Worm (Caenorhabditis elegans): ENCODE results near the gene F48E8.4.

The F48E8.4 gene

DNA sequence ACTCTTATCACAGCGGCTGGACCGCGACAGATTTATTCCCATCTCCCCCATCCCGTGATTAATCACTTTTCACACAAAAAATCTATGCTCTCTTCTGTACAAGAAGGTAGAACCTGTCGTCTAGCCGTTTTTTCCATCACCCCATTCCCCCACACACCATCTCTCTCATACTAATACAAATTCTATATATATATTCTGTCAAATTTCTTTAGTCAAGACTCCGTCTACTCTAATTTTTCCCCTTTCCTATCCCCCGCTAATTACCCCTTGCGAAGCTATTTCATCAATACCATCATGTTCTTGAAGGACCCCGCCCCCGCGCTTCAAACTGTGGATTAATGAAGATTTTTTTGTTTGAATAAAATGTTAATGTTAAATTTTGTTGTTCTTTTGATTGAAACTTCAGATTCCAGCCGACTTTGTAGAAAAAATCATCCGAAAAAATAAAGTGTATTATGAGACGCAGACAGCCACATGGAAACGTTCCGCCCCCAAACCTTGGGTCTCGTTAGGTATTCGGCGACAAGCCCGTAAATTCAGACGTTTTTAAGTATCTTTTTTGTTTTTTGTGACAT lies 52.7 kb downstream of the F48E8.4 start (continued):
- TF ChIP-seq snpc-4 (GFP tag; optimal IDR thresholded peaks at IDR 0.05) (no peak), snpc-4 (tag; optimal IDR thresholded peaks at IDR 0.05) (peak in 1 of 4 experiments; percentile 12), ama-1 (optimal IDR thresholded peaks at IDR 0.05) (peak; percentile 89), ama-1 (GFP tag; optimal IDR thresholded peaks at IDR 0.05) (no peak), lin-26 (GFP tag; IDR thresholded peaks at IDR 0.05) (0 out of 2 replicates have a peak, but pooled peaks have one; percentile 54), ztf-26 (tag; optimal IDR thresholded peaks at IDR 0.05) (peak; percentile 66), B0336.3 (GFP tag; IDR thresholded peaks at IDR 0.05) (peak; percentile 75), ceh-100 (GFP tag; IDR thresholded peaks at IDR 0.05) (no peak), nhr-179 (tag; optimal IDR thresholded peaks at IDR 0.05) (peak; percentile 63), athp-1 (tag; optimal IDR thresholded peaks at IDR 0.05) (peak; percentile 3), Y53G8AR.9 (GFP tag; conservative IDR thresholded peaks at IDR 0.05) (peak; percentile 89; the same call in 1 of the 2 replicates), atf-7 (tag; optimal IDR thresholded peaks at IDR 0.05) (peak; percentile 67), gei-17 (GFP tag; optimal IDR thresholded peaks at IDR 0.05) (peak; percentile 62), pbrm-1 (GFP tag; IDR thresholded peaks at IDR 0.05) (peak; percentile 57; the same call in 1 of the 2 replicates), ztf-3 (GFP tag; optimal IDR thresholded peaks at IDR 0.05) (peak; percentile 48), sea-2 (GFP tag; IDR thresholded peaks at IDR 0.05) (no peak), F57C9.4 (tag; optimal IDR thresholded peaks at IDR 0.05) (peak; percentile 52), chd-7 (tag; optimal IDR thresholded peaks at IDR 0.05) (peak; percentile 65), attf-5 (GFP tag; optimal IDR thresholded peaks at IDR 0.05) (peak; percentile 22), dpff-1 (tag; optimal IDR thresholded peaks at IDR 0.05) (peak; percentile 46), attf-6 (GFP tag; IDR thresholded peaks at IDR 0.05) (no peak), B0261.1 (tag; optimal IDR thresholded peaks at IDR 0.05) (no peak), ekl-4 (GFP tag; IDR thresholded peaks at IDR 0.05) (peak; percentile 85), fkh-3 (tag; optimal IDR thresholded peaks at IDR 0.05) (peak; percentile 37), dox-1 (GFP tag; IDR thresholded peaks at IDR 0.05) (0 out of 2 replicates have a peak, but pooled peaks have one; percentile 19), lir-1 (GFP tag; conservative IDR thresholded peaks at IDR 0.05) (0 out of 2 replicates have a peak, but pooled peaks have one; percentile 12), repo-1 (tag; optimal IDR thresholded peaks at IDR 0.05) (peak; percentile 80), Y56A3A.18 (GFP tag; IDR thresholded peaks at IDR 0.05) (peak; percentile 63), let-526 (GFP tag; IDR thresholded peaks at IDR 0.05) (no peak), somi-1 (GFP tag; optimal IDR thresholded peaks at IDR 0.05) (no peak), die-1 (tag; optimal IDR thresholded peaks at IDR 0.05) (no peak), tbx-9 (tag; optimal IDR thresholded peaks at IDR 0.05; ENCODE audit: borderline replicate concordance) (no peak), hsf-1 (GFP tag; IDR thresholded peaks at IDR 0.05) (0 out of 2 replicates have a peak, but pooled peaks have one; percentile 6), Y67H2A.10 (GFP tag; conservative IDR thresholded peaks at IDR 0.05) (no peak), mcd-1 (GFP tag; IDR thresholded peaks at IDR 0.05) (peak; percentile 37; the same call in 1 of the 2 replicates)

DNA sequence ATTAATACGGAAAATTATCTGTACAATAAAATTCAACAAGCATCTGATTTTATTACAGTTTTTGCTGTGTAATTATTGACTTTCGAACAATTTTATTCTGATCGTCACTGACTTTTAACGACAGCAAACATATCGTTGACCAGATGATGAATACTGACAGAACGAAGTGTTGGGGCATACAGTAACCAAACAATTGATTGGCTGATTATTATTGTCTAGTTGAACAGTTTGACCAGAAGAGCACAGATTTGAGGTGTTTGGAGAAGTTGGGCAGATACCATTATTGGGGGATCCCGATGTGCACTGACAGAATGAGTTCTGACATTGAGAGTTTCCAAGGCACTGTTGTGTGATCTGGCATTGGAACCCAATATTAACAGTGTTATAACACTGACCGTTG lies 53.5 kb downstream of the F48E8.4 start:
- TF ChIP-seq T07F8.4 (tag; optimal IDR thresholded peaks at IDR 0.05) (no peak), F37B4.10 (GFP tag; IDR thresholded peaks at IDR 0.05) (0 out of 2 replicates have a peak, but pooled peaks have one; percentile 76), ekl-4 (GFP tag; IDR thresholded peaks at IDR 0.05) (no peak)

DNA sequence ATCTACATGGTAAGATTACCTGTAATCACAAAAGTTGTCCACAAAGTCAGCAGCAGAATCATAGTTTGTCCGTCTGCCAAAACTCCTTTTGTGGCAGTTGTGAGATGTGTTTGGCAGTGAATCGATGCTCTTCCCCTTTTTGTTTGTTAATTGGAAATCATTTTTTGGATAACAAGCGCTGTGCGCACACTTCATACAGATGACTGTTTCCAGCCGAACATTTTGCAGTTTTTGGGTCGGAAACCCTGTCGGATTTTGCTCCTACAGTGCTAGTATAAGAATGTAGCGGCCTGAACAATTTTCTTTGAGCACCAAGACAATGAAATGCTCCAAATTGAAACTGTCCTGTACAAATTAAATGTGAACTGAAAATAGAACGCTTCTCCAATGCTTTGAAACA lies 55.3 kb downstream of the F48E8.4 start, which contains the start of gene D1044.7:
Gene D1044.7 (minus strand): TSS at position 101 of the 400 bp plus-strand sequence.
- no peak for TF ChIP-seq B0019.2 (GFP tag; conservative IDR thresholded peaks at IDR 0.05)
- no peak for TF ChIP-seq lsl-1 (GFP tag; optimal IDR thresholded peaks at IDR 0.05)
- TF ChIP-seq madf-3 (GFP tag; IDR thresholded peaks at IDR 0.05) = peak; percentile 34; the same call in 1 of the 2 replicates
